Worm (Caenorhabditis elegans): ENCODE measurements around the gene T05G5.1.

ce11 chrIII:9705157-9705905 lies 37.8 kb downstream of the T05G5.1 start:
- no peak for TF ChIP-seq unc-62 (GFP tag; optimal IDR thresholded peaks at IDR 0.05)
- TF ChIP-seq nhr-76 (tag; optimal IDR thresholded peaks at IDR 0.05): no peak
- TF ChIP-seq efl-1 (optimal IDR thresholded peaks at IDR 0.05): no peak
- no peak for TF ChIP-seq efl-1 (GFP tag; optimal IDR thresholded peaks at IDR 0.05 in 1 of 2)
- TF ChIP-seq blmp-1 (tag; optimal IDR thresholded peaks at IDR 0.05): peak; percentile 41
- TF ChIP-seq fkh-8 (tag; optimal IDR thresholded peaks at IDR 0.05): no peak
- TF ChIP-seq nhr-12 (tag; optimal IDR thresholded peaks at IDR 0.05): no peak
- no peak for TF ChIP-seq dsc-1 (tag; optimal IDR thresholded peaks at IDR 0.05)
- TF ChIP-seq elt-3 (tag; optimal IDR thresholded peaks at IDR 0.05): no peak
- TF ChIP-seq ztf-4 (tag; optimal IDR thresholded peaks at IDR 0.05): no peak
